Fruit fly (Drosophila melanogaster): ENCODE results near the gene Dyro.

The Dyro gene

dm6 chr3L:11295777-11296149 lies at the start of gene Dyro:
Gene Dyro, minus strand, starts transcription at chr3L:11295919.
- TF ChIP-seq CTCF (optimal IDR thresholded peaks at IDR 0.05): no peak
- no peak for TF ChIP-seq CG8478 (optimal IDR thresholded peaks at IDR 0.05)

- TF ChIP-seq CG8478 (optimal IDR thresholded peaks at IDR 0.05) (no peak), CTCF (optimal IDR thresholded peaks at IDR 0.05) (no peak)
Observed at dm6 chr3L:11344485-11345270, 49.0 kb upstream of the Dyro start.

DNA sequence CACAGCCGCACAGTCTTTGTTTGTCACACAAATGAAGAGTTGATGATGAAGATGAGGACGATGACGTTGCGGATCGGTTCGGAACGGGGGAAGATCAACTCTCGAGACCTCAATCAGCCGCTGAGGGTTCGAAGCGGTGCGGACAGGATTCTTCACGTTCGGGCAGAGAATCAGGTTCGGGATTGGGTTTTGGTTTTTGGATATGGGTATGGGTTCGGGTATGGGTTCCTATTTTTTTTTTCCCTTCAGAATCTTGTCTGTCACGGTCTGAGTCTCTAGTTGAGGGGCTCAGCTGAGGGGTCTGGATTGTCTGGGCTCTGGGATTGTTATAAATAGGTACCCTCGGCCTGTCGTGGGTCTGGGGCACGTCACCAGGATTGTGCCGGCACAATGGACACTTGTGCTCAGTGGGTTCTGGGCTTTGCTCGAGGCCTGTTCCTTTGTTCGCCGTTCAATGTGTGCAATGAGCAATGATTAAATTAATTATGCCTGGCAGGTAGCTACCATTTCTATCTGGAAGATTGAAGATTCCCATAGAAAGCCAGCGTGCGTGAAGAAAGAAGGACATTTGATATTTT lies 48.0 kb upstream of the Dyro start:
- TF ChIP-seq CTCF (optimal IDR thresholded peaks at IDR 0.05) (no peak), CG8478 (optimal IDR thresholded peaks at IDR 0.05) (no peak)

DNA sequence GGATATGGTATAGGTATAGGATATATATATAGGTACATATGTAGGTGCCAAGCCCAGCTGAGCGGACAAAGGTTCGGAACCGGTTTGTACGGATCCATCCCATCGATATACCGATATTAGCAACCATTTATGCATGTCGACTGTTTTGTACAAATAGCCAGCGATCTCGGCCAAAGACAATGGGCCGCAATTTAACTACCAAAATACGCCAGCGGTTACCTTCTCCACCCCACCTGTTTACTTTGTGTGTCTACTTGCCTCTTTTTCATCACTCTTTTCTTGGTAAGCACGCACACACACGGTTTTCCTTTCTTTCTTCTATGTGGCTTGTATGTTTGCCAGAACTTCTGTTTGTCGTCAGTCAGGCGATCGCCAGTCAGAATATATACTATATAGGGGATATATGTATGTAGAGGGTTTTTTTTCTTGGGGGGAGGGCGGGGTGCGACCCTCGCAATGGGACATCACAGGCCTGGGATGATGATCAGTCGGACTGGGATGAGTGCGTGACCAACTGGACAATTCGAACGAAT lies 46.9 kb upstream of the Dyro start:
- no peak for TF ChIP-seq CG8478 (optimal IDR thresholded peaks at IDR 0.05)
- no peak for TF ChIP-seq CTCF (optimal IDR thresholded peaks at IDR 0.05)

dm6 chr3L:11341920-11342319 lies 46.2 kb upstream of the Dyro start:
- TF ChIP-seq CG8478 (optimal IDR thresholded peaks at IDR 0.05) (no peak), CTCF (optimal IDR thresholded peaks at IDR 0.05) (no peak)

DNA sequence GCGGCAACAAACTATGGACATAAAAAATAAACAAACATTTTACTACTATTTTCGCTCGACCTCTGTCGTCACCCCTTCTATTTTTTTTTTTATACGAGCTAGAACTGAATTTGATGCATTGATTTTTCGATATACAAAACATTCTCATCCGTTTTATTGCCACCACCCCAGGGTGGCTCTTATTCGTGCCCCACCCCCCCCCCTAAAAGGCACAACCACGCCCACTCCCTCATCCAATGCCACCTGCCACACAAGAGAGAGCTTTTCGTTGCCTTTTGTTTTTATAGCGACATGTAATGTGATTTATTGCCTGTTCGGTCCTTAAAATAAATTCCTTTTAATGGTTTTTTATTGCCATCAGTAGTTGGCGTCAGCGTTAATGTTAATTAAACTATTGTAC lies 43.6 kb upstream of the Dyro start:
- TF ChIP-seq CG8478 (optimal IDR thresholded peaks at IDR 0.05) (no peak), CTCF (optimal IDR thresholded peaks at IDR 0.05) (no peak)

DNA sequence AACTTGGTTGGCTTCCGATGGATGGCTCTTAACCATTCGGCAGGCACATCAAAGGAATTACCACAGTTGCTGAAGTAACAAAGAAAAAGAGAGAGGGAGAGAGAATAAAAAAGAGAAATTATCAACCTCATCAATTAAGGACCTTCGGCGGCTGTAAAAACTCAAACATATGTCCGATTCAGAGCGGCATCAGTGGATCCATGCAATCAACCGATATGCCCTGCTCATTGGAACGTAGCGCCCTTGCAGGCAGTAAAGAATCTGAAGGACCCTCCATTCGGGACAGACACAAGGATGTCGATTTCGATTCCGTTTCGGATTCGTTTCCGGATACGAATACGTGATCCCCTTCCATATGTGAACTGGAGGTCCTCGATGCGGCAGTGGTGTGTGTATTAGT lies 42.0 kb upstream of the Dyro start:
- no peak for TF ChIP-seq CTCF (optimal IDR thresholded peaks at IDR 0.05)
- TF ChIP-seq CG8478 (optimal IDR thresholded peaks at IDR 0.05): no peak

DNA sequence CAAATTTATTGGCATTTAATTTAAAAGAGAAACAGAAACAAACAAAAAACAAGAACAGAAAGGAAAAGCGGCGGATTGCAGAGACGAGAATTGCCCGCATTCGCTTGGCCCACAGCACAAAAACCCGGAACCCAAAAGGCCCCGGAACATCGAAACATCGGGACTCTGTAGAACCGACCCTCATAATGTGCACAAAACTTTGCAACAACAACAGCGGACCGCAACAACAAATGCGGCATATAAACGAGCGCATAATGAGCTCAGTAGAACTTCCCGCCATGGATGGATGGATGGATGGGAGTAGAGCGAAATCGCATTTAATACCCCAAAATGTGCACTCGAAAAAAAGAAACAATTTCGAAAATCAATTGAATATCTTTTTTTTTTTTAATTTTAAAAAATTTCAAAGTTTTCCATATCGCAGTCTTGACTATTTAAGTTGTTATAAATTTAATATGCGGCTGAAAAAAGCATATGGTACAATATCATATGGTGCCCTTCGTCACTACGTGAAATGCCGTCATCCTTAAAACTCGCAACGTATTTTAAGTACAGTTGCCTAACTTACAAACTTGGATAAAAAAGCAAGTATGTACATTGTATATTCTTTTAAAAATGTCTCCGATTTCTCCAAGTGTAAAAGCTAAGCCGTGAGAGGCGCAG lies 40.5 kb upstream of the Dyro start:
- TF ChIP-seq CG8478 (optimal IDR thresholded peaks at IDR 0.05) (no peak), CTCF (optimal IDR thresholded peaks at IDR 0.05) (no peak)

- TF ChIP-seq CG8478 (optimal IDR thresholded peaks at IDR 0.05) (no peak), CTCF (optimal IDR thresholded peaks at IDR 0.05) (no peak)
Observed at dm6 chr3L:11333986-11334385, 38.3 kb upstream of the Dyro start.

dm6 chr3L:11329014-11329469 lies 33.3 kb upstream of the Dyro start:
- no peak for TF ChIP-seq CG8478 (optimal IDR thresholded peaks at IDR 0.05)
- TF ChIP-seq CTCF (optimal IDR thresholded peaks at IDR 0.05): no peak

- TF ChIP-seq CTCF (optimal IDR thresholded peaks at IDR 0.05) (no peak), CG8478 (optimal IDR thresholded peaks at IDR 0.05) (no peak)
Observed at dm6 chr3L:11328015-11328680, 32.4 kb upstream of the Dyro start.

DNA sequence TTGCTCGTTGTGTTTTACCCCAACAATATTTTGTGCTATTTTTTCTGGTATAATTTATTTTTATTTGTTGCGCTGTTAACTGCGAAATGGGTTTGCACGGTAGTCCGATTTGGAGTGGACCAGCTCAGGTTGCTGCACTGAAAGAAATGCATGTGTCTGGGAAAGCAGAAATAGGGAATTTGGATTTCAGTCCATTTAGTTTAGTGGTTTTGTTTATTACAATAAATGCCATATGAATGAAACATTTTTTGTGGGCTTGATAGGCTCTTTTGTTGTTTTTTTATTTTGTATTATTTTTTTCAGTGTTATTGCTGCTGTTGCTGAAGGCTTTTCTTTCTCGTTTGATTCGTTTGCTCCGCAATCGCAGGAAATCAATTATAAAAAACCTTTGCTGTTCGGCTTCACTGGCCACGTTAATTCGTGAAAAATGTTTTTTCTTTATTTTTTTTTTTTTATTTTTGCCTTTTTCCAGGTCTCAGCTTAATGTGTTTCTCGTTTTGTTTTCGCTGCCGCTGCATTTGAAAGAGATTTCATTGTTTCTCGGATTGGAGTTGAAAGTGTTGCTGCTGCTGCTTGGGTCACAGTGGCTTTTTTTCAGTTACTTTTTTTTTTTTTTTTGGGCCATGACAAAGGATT lies 30.1 kb upstream of the Dyro start:
- TF ChIP-seq CG8478 (optimal IDR thresholded peaks at IDR 0.05) (no peak), CTCF (optimal IDR thresholded peaks at IDR 0.05) (no peak)

- no peak for TF ChIP-seq CG8478 (optimal IDR thresholded peaks at IDR 0.05)
- no peak for TF ChIP-seq CTCF (optimal IDR thresholded peaks at IDR 0.05)
Observed at dm6 chr3L:11324549-11325015, 28.9 kb upstream of the Dyro start.

DNA sequence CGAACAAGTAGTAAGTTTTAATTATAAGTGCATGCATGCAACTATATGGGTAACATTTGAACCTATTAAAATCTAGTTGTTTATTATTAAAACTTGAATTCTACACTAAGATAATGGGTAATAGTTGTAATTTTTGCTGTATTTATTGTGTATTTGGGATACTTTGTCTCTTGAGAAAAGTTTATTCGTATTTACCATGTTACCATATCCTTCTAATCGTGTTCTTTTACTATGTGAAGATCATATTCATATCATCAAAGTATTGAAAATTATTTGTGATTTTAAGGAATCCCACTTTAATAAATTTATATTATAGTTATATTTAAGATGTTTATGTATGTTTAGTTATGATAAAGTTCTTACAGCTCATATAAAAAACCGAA lies 28.2 kb upstream of the Dyro start:
- TF ChIP-seq CTCF (optimal IDR thresholded peaks at IDR 0.05): no peak
- no peak for TF ChIP-seq CG8478 (optimal IDR thresholded peaks at IDR 0.05)

Measured in S2 (cell line).